Worm (Caenorhabditis elegans) whole organism, L1 larva: Measurements from ENCODE around the gene flp-18.

ENCODE experiments used
- C04F5.9 ChIP-seq: sonication (generic microtip); optimal IDR thresholded peaks from 2 replicates; lab custom pipeline; 2016; ENCODE audit warnings: missing genetic modification characterization, missing compliant biosample characterization
- C34B4.2 ChIP-seq: sonication (generic microtip); optimal IDR thresholded peaks from 2 replicates; lab custom pipeline; 2017; ENCODE audit warnings: mild to moderate bottlenecking, missing genetic modification characterization, missing compliant biosample characterization
- F16B12.6 ChIP-seq: fragments of 150-350 bp; optimal IDR thresholded peaks from 2 replicates; lab custom pipeline; 2014; ENCODE audit warnings: missing biosample characterization, missing genetic modification characterization
- Y116A8C.19 ChIP-seq: sonication (generic microtip); optimal IDR thresholded peaks from 2 replicates; lab custom pipeline; 2016; ENCODE audit warnings: missing compliant biosample characterization, missing genetic modification characterization, borderline replicate concordance
- ama-1 ChIP-seq: fragments of 150-350 bp; optimal IDR thresholded peaks from 2 replicates; lab custom pipeline; 2014
- ceh-88 ChIP-seq: fragments of 200-800 bp; sonication (Bioruptor generic); IDR thresholded peaks from 2 replicates; pipeline ENCODE4 v1.3.6; 2022; ENCODE audit warnings: missing genetic modification characterization, missing compliant biosample characterization
- ceh-90 ChIP-seq: sonication (generic microtip); optimal IDR thresholded peaks from 2 replicates; lab custom pipeline; 2016; ENCODE audit warnings: missing genetic modification characterization, missing compliant biosample characterization
- ces-1 ChIP-seq: fragments of 150-350 bp; optimal IDR thresholded peaks from 2 replicates; lab custom pipeline; 2014; ENCODE audit warnings: missing biosample characterization, missing genetic modification reagents, missing genetic modification characterization
- dpl-1 ChIP-seq, 3 experiments: fragments of 150-350 bp in 2 of 3; sonication (generic microtip) in 1 of 3; optimal IDR thresholded peaks; 2 replicates each; lab custom pipeline; 2014 to 2017; ENCODE audit warnings: missing biosample characterization in 3 of 3, missing genetic modification characterization in 3 of 3, missing genetic modification reagents in 3 of 3
- efl-1 ChIP-seq, 4 experiments: fragments of 150-350 bp; optimal IDR thresholded peaks in 3 of 4; peaks in 1 of 4; 1 replicate in 1 of 4; 2 replicates in 3 of 4; lab custom pipeline; 2014; ENCODE audit warnings: missing biosample characterization in 2 of 4, missing genetic modification characterization in 2 of 4, missing genetic modification reagents in 2 of 4
- efl-3 ChIP-seq: fragments of 200-800 bp; sonication (Bioruptor generic); optimal IDR thresholded peaks from 2 replicates; lab custom pipeline; 2018; ENCODE audit warnings: mild to moderate bottlenecking, missing genetic modification characterization, missing compliant biosample characterization
- egl-13 ChIP-seq: sonication (generic microtip); optimal IDR thresholded peaks from 2 replicates; lab custom pipeline; 2016; ENCODE audit warnings: missing genotype, missing genetic modification reagents, missing genetic modification characterization, missing compliant biosample characterization
- egl-27 ChIP-seq, 2 experiments: fragments of 150-350 bp in 1 of 2; sonication (generic microtip); optimal IDR thresholded peaks; 3 replicates each; lab custom pipeline; 2017 to 2018; ENCODE audit warnings: missing biosample characterization in 2 of 2, missing genetic modification characterization in 2 of 2, missing genetic modification reagents in 2 of 2
- elt-3 ChIP-seq, 6 experiments: fragments of 150-350 bp in 1 of 6; sonication (generic microtip); optimal IDR thresholded peaks; 2 replicates each; lab custom pipeline; 2017 to 2018; ENCODE audit warnings: missing biosample characterization in 6 of 6, missing genetic modification characterization in 6 of 6, inconsistent platforms in 1 of 6
- fkh-10 ChIP-seq: sonication (generic microtip); optimal IDR thresholded peaks from 2 replicates; lab custom pipeline; 2017; ENCODE audit warnings: missing biosample characterization, missing genetic modification reagents, missing genetic modification characterization
- fkh-8 ChIP-seq: sonication (generic microtip); optimal IDR thresholded peaks from 2 replicates; lab custom pipeline; 2016; ENCODE audit warnings: mild to moderate bottlenecking, missing genetic modification characterization, missing compliant biosample characterization
- hlh-17 ChIP-seq: fragments of 200-800 bp; sonication (Bioruptor generic); optimal IDR thresholded peaks from 2 replicates; lab custom pipeline; 2018; ENCODE audit warnings: missing genetic modification characterization, mild to moderate bottlenecking, missing compliant biosample characterization, moderate library complexity, borderline replicate concordance
- hpl-2 ChIP-seq: fragments of 150-350 bp; optimal IDR thresholded peaks from 2 replicates; lab custom pipeline; 2014; ENCODE audit warnings: missing biosample characterization, missing genetic modification reagents, missing genetic modification characterization
- irx-1 ChIP-seq: sonication (generic microtip); optimal IDR thresholded peaks from 2 replicates; lab custom pipeline; 2016; ENCODE audit warnings: missing genetic modification characterization, missing compliant biosample characterization
- isw-1 ChIP-seq: fragments of 200-800 bp; sonication (Bioruptor generic); IDR thresholded peaks from 2 replicates; pipeline ENCODE4 v1.3.6; 2022; ENCODE audit warnings: missing genetic modification characterization, missing compliant biosample characterization
- jun-1 ChIP-seq: fragments of 150-350 bp; optimal IDR thresholded peaks from 2 replicates; lab custom pipeline; 2014; ENCODE audit warnings: missing biosample characterization, missing genetic modification reagents, missing genetic modification characterization
- lin-13 ChIP-seq: fragments of 150-350 bp; optimal IDR thresholded peaks from 2 replicates; lab custom pipeline; 2014; ENCODE audit warnings: missing biosample characterization, missing genetic modification reagents, missing genetic modification characterization
- lin-14 ChIP-seq: fragments of 200-800 bp; sonication (Bioruptor generic); optimal IDR thresholded peaks from 2 replicates; lab custom pipeline; 2018; ENCODE audit warnings: mild to moderate bottlenecking, missing genetic modification characterization, moderate library complexity, missing compliant biosample characterization
- lin-15B ChIP-seq: fragments of 150-350 bp; sonication (generic microtip); optimal IDR thresholded peaks from 3 replicates; lab custom pipeline; 2014; ENCODE audit warnings: missing biosample characterization, missing genetic modification characterization
- lin-39 ChIP-seq: fragments of 150-350 bp; optimal IDR thresholded peaks from 2 replicates; lab custom pipeline; 2014; ENCODE audit warnings: missing biosample characterization, missing genetic modification reagents, missing genetic modification characterization
- mab-9 ChIP-seq: fragments of 200-800 bp; sonication (Bioruptor generic); IDR thresholded peaks from 2 replicates; pipeline ENCODE4 v1.3.6; 2022; ENCODE audit warnings: missing genetic modification reagents, missing genetic modification characterization, missing compliant biosample characterization
- mdl-1 ChIP-seq, 2 experiments: fragments of 150-350 bp; optimal IDR thresholded peaks; 2 replicates each; lab custom pipeline; 2014 to 2017; ENCODE audit warnings: missing biosample characterization in 2 of 2, missing genetic modification characterization in 2 of 2, inconsistent platforms in 1 of 2
- mef-2 ChIP-seq: fragments of 150-350 bp; optimal IDR thresholded peaks from 2 replicates; lab custom pipeline; 2014; ENCODE audit warnings: missing biosample characterization, missing genetic modification characterization
- nhr-11 ChIP-seq: fragments of 150-350 bp; optimal IDR thresholded peaks from 2 replicates; lab custom pipeline; 2014; ENCODE audit warnings: missing biosample characterization, missing genetic modification characterization
- nhr-12 ChIP-seq: sonication (generic microtip); optimal IDR thresholded peaks from 2 replicates; lab custom pipeline; 2017; ENCODE audit warnings: missing biosample characterization, missing genetic modification characterization
- nhr-19 ChIP-seq: fragments of 200-800 bp; sonication (Bioruptor generic); conservative IDR thresholded peaks from 2 replicates; pipeline ENCODE4 v1.3.6; 2022; ENCODE audit warnings: missing genetic modification characterization, missing compliant biosample characterization
- nhr-47 ChIP-seq: sonication (generic microtip); optimal IDR thresholded peaks from 2 replicates; lab custom pipeline; 2016; ENCODE audit warnings: mild to moderate bottlenecking, missing genetic modification characterization, moderate library complexity, missing compliant biosample characterization
- nhr-71 ChIP-seq: sonication (generic microtip); optimal IDR thresholded peaks from 2 replicates; lab custom pipeline; 2016; ENCODE audit warnings: mild to moderate bottlenecking, missing genetic modification characterization, moderate library complexity, missing compliant biosample characterization
- nhr-76 ChIP-seq: sonication (generic microtip); optimal IDR thresholded peaks from 2 replicates; lab custom pipeline; 2017; ENCODE audit warnings: missing biosample characterization, missing genetic modification characterization
- nhr-77 ChIP-seq: fragments of 150-350 bp; optimal IDR thresholded peaks from 2 replicates; lab custom pipeline; 2014; ENCODE audit warnings: missing biosample characterization, missing genetic modification characterization
- nhr-90 ChIP-seq: sonication (generic microtip); optimal IDR thresholded peaks from 2 replicates; lab custom pipeline; 2016; ENCODE audit warnings: mild to moderate bottlenecking, missing genetic modification characterization, missing compliant biosample characterization; ENCODE audit not compliant: poor library complexity
- pag-3 ChIP-seq: sonication (generic microtip); optimal IDR thresholded peaks from 2 replicates; lab custom pipeline; 2017; ENCODE audit warnings: missing genetic modification characterization, mild to moderate bottlenecking, missing compliant biosample characterization, antibody characterized with exemption, borderline replicate concordance; ENCODE audit not compliant: insufficient read depth
- pax-3 ChIP-seq: fragments of 200-800 bp; sonication (Bioruptor generic); optimal IDR thresholded peaks from 2 replicates; lab custom pipeline; 2018; ENCODE audit warnings: mild to moderate bottlenecking, missing genetic modification characterization, moderate library complexity, missing compliant biosample characterization
- pqm-1 ChIP-seq: sonication (generic microtip); optimal IDR thresholded peaks from 3 replicates; lab custom pipeline; 2017; ENCODE audit warnings: missing biosample characterization, missing genetic modification characterization
- rnt-1 ChIP-seq: sonication (generic microtip); optimal IDR thresholded peaks from 2 replicates; lab custom pipeline; 2016; ENCODE audit warnings: mild to moderate bottlenecking, missing genetic modification characterization, moderate library complexity, missing compliant biosample characterization
- skn-1 ChIP-seq: fragments of 150-350 bp; optimal IDR thresholded peaks from 2 replicates; lab custom pipeline; 2014; ENCODE audit warnings: missing biosample characterization, missing genetic modification characterization
- snu-23 ChIP-seq: sonication (generic microtip); optimal IDR thresholded peaks from 2 replicates; lab custom pipeline; 2016; ENCODE audit warnings: missing genetic modification characterization, missing compliant biosample characterization
- sox-4 ChIP-seq: sonication (generic microtip); optimal IDR thresholded peaks from 2 replicates; lab custom pipeline; 2016; ENCODE audit warnings: missing genetic modification characterization, missing compliant biosample characterization
- sup-37 ChIP-seq: fragments of 200-800 bp; sonication (Bioruptor generic); optimal IDR thresholded peaks from 2 replicates; lab custom pipeline; 2018; ENCODE audit warnings: mild to moderate bottlenecking, missing genetic modification characterization, missing compliant biosample characterization
- swsn-7 ChIP-seq: sonication (generic microtip); optimal IDR thresholded peaks from 2 replicates; lab custom pipeline; 2016; ENCODE audit warnings: missing genetic modification characterization, missing compliant biosample characterization
- unc-130 ChIP-seq: fragments of 150-350 bp; optimal IDR thresholded peaks from 2 replicates; lab custom pipeline; 2017; ENCODE audit warnings: missing biosample characterization, missing genetic modification characterization, inconsistent platforms
- unc-62 ChIP-seq: fragments of 150-350 bp; optimal IDR thresholded peaks from 2 replicates; lab custom pipeline; 2014; ENCODE audit warnings: missing biosample characterization, missing genetic modification reagents, missing genetic modification characterization
- unc-86 ChIP-seq: sonication (generic microtip); optimal IDR thresholded peaks from 2 replicates; lab custom pipeline; 2016; ENCODE audit warnings: missing genetic modification characterization, missing compliant biosample characterization
- vab-15 ChIP-seq: sonication (generic microtip); optimal IDR thresholded peaks from 2 replicates; lab custom pipeline; 2017; ENCODE audit warnings: missing genotype, mild to moderate bottlenecking, missing genetic modification characterization, missing compliant biosample characterization
- xbp-1 ChIP-seq: sonication (generic microtip); optimal IDR thresholded peaks from 2 replicates; lab custom pipeline; 2016; ENCODE audit warnings: missing genetic modification characterization, missing compliant biosample characterization
- zip-4 ChIP-seq: fragments of 200-800 bp; sonication (Bioruptor generic); optimal IDR thresholded peaks from 2 replicates; lab custom pipeline; 2018; ENCODE audit warnings: mild to moderate bottlenecking, missing genetic modification characterization, moderate library complexity, missing compliant biosample characterization
- ztf-11 ChIP-seq, 2 experiments: sonication (generic microtip); optimal IDR thresholded peaks; 2 replicates each; lab custom pipeline; 2016 to 2017; ENCODE audit warnings: missing genetic modification characterization in 2 of 2, missing biosample characterization in 1 of 2, missing compliant biosample characterization in 1 of 2

The flp-18 gene

DNA sequence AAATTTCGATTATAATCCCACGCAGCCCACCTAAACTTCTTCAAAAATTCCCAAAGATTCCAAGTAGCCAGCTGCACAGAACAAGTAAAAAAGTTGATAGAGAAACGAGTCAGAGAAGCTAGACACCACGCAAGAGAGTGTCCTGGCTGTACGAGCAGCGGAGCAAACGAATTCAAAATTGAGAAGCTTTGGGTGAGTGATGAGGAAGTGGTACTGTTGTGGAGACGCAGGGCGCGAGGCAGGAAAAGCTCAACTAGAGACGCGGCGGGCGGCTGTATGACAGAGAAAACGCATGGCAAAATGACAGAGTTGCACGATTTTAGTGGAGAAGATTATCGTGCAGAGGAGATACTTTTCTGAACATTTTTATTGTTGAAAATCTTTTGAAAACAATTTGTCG lies 30.9 kb upstream of the flp-18 start:
- TF ChIP-seq nhr-77 (tag; lab: Kevin White, UChicago) (no peak), lin-13 (GFP tag; lab: Kevin White, UChicago) (no peak), pag-3 (tag; lab: Kevin White, UChicago) (no peak), irx-1 (tag; lab: Kevin White, UChicago) (no peak), hpl-2 (no peak), nhr-47 (tag; lab: Kevin White, UChicago) (peak; percentile 58), lin-14 (peak; percentile 86), nhr-19 (peak; percentile 47), hlh-17 (GFP tag; lab: Kevin White, UChicago) (no peak), pax-3 (no peak), egl-27 (tag; optimal IDR thresholded peaks at IDR 0.05; lab: Kevin White, UChicago) (no peak), efl-3 (GFP tag; lab: Kevin White, UChicago) (no peak), unc-62 (GFP tag; lab: Kevin White, UChicago) (no peak), zip-4 (GFP tag; lab: Kevin White, UChicago) (no peak), nhr-90 (tag; lab: Kevin White, UChicago) (no peak), rnt-1 (peak; percentile 76), lin-15B (tag; lab: Kevin White, UChicago) (no peak), skn-1 (peak; percentile 43), nhr-71 (tag; lab: Kevin White, UChicago) (peak; percentile 72), C34B4.2 (tag; lab: Kevin White, UChicago) (no peak), isw-1 (GFP tag; lab: Robert Waterston, UW) (no peak), vab-15 (tag; lab: Kevin White, UChicago) (no peak), nhr-12 (tag; lab: Kevin White, UChicago) (no peak), nhr-11 (tag; lab: Kevin White, UChicago) (no peak), mef-2 (no peak), mab-9 (GFP tag; lab: Robert Waterston, UW) (no peak), ceh-88 (GFP tag; lab: Robert Waterston, UW) (no peak), ztf-11 (tag; optimal IDR thresholded peaks at IDR 0.05; lab: Kevin White, UChicago) (no peak), xbp-1 (tag; lab: Kevin White, UChicago) (peak; percentile 28), fkh-10 (peak; percentile 62), dpl-1 (GFP tag; optimal IDR thresholded peaks at IDR 0.05; lab: Kevin White, UChicago) (peak in 1 of 3 experiments; percentile 6), snu-23 (peak; percentile 51), elt-3 (tag; optimal IDR thresholded peaks at IDR 0.05; lab: Kevin White, UChicago) (no peak), sox-4 (no peak), mdl-1 (tag; optimal IDR thresholded peaks at IDR 0.05; lab: Kevin White, UChicago) (peak in 1 of 2 experiments; percentile 35), lin-39 (no peak), jun-1 (tag; lab: Kevin White, UChicago) (no peak), Y116A8C.19 (no peak), F16B12.6 (tag; lab: Kevin White, UChicago) (no peak), sup-37 (GFP tag; lab: Kevin White, UChicago) (no peak), unc-86 (tag; lab: Kevin White, UChicago) (peak; percentile 41), swsn-7 (tag; lab: Kevin White, UChicago) (peak; percentile 64), nhr-76 (tag; lab: Kevin White, UChicago) (no peak), unc-130 (tag; lab: Kevin White, UChicago) (no peak), ceh-90 (tag; lab: Kevin White, UChicago) (no peak), ces-1 (GFP tag; lab: Kevin White, UChicago) (no peak), fkh-8 (tag; lab: Kevin White, UChicago) (peak; percentile 59), C04F5.9 (tag; lab: Kevin White, UChicago) (no peak), efl-1 (optimal IDR thresholded peaks at IDR 0.05; lab: Kevin White, UChicago) (peak; percentile 4 to 45), efl-1 (GFP tag; optimal IDR thresholded peaks at IDR 0.05 in 1 of 2; lab: Kevin White, UChicago) (peak in 1 of 2 experiments; percentile 40), egl-13 (tag; lab: Kevin White, UChicago) (peak; percentile 34), pqm-1 (tag; lab: Kevin White, UChicago) (no peak), ama-1 (lab: Kevin White, UChicago) (no peak)
